Fruit fly (Drosophila melanogaster) whole organism, embryonic: ENCODE results near the gene CG3815.

Source experiments
- ATbp ChIP-seq: fragments of 200-800 bp; sonication (Bioruptor generic); optimal IDR thresholded peaks from 2 replicates; lab custom pipeline; 2017; ENCODE audit warnings: missing biosample characterization, mild to moderate bottlenecking, missing genetic modification characterization, missing genetic modification reagents
- CG1024 ChIP-seq: fragments of 200-800 bp; sonication (Bioruptor generic); IDR thresholded peaks from 2 replicates; pipeline ENCODE4 v1.3.6; 2022; ENCODE audit warnings: missing biosample characterization, missing genetic modification characterization
- CG10543 ChIP-seq: fragments of 200-800 bp; sonication (Bioruptor generic); optimal IDR thresholded peaks from 3 replicates; lab custom pipeline; 2017; ENCODE audit warnings: missing biosample characterization, mild to moderate bottlenecking, missing genetic modification characterization, moderate library complexity
- CG10979 ChIP-seq: fragments of 200-800 bp; sonication (Bioruptor generic); optimal IDR thresholded peaks from 2 replicates; lab custom pipeline; 2018; ENCODE audit warnings: missing biosample characterization, mild to moderate bottlenecking, missing genetic modification characterization, moderate library complexity
- CG11696 ChIP-seq: fragments of 200-800 bp; sonication (Bioruptor generic); IDR thresholded peaks from 2 replicates; pipeline ENCODE4 v1.3.6; 2022; ENCODE audit warnings: missing biosample characterization, missing genetic modification characterization
- CG12071 ChIP-seq: fragments of 200-800 bp; sonication (Bioruptor generic); optimal IDR thresholded peaks from 3 replicates; lab custom pipeline; 2018; ENCODE audit warnings: missing biosample characterization, mild to moderate bottlenecking, missing genetic modification characterization
- CG13296 ChIP-seq: fragments of 200-800 bp; sonication (Bioruptor generic); optimal IDR thresholded peaks from 3 replicates; lab custom pipeline; 2018; ENCODE audit warnings: missing biosample characterization, mild to moderate bottlenecking, missing genetic modification characterization
- CG14965 ChIP-seq: fragments of 200-800 bp; sonication (Bioruptor generic); optimal IDR thresholded peaks from 2 replicates; lab custom pipeline; 2016; ENCODE audit warnings: missing biosample characterization, missing genetic modification characterization, borderline replicate concordance
- CG18476 ChIP-seq: fragments of 200-800 bp; sonication (Bioruptor generic); optimal IDR thresholded peaks from 2 replicates; lab custom pipeline; 2016; ENCODE audit warnings: missing biosample characterization, mild to moderate bottlenecking, missing genetic modification characterization
- CG2678 ChIP-seq: fragments of 200-800 bp; sonication (Bioruptor generic); optimal IDR thresholded peaks from 3 replicates; lab custom pipeline; 2019; ENCODE audit warnings: missing biosample characterization, mild to moderate bottlenecking, missing genetic modification characterization, moderate library complexity
- CG2875 ChIP-seq: fragments of 200-800 bp; sonication (Bioruptor generic); optimal IDR thresholded peaks from 2 replicates; lab custom pipeline; 2017; ENCODE audit warnings: missing biosample characterization, mild to moderate bottlenecking, missing genetic modification characterization, missing genetic modification reagents
- CG32767 ChIP-seq: fragments of 200-800 bp; sonication (Bioruptor generic); IDR thresholded peaks from 2 replicates; pipeline ENCODE4 v1.3.6; 2022; ENCODE audit warnings: missing biosample characterization, missing genetic modification characterization
- CG3281 ChIP-seq: fragments of 200-800 bp; sonication (Bioruptor generic); optimal IDR thresholded peaks from 3 replicates; lab custom pipeline; 2017; ENCODE audit warnings: missing biosample characterization, mild to moderate bottlenecking, missing genetic modification characterization
- CG3407 ChIP-seq: fragments of 200-800 bp; sonication (Bioruptor generic); optimal IDR thresholded peaks from 2 replicates; lab custom pipeline; 2018; ENCODE audit warnings: missing biosample characterization, mild to moderate bottlenecking, missing genetic modification characterization
- CG6813 ChIP-seq: fragments of 200-800 bp; sonication (Bioruptor generic); optimal IDR thresholded peaks from 2 replicates; lab custom pipeline; 2017; ENCODE audit warnings: missing biosample characterization, missing genetic modification characterization, mild to moderate bottlenecking, moderate library complexity, missing genetic modification reagents
- CG7556 ChIP-seq: fragments of 200-800 bp; sonication (Bioruptor generic); optimal IDR thresholded peaks from 2 replicates; lab custom pipeline; 2017; ENCODE audit warnings: missing biosample characterization, mild to moderate bottlenecking, missing genetic modification characterization
- CG7987 ChIP-seq: fragments of 200-800 bp; sonication (Bioruptor generic); optimal IDR thresholded peaks from 2 replicates; lab custom pipeline; 2018; ENCODE audit warnings: missing biosample characterization, mild to moderate bottlenecking, missing genetic modification characterization, moderate library complexity
- CG8944 ChIP-seq: fragments of 200-800 bp; sonication (Bioruptor generic); optimal IDR thresholded peaks from 3 replicates; lab custom pipeline; 2016; ENCODE audit warnings: missing biosample characterization, missing genetic modification characterization
- CTCF ChIP-seq: fragments of 200-800 bp; sonication (Bioruptor generic); optimal IDR thresholded peaks from 2 replicates; lab custom pipeline; 2017; ENCODE audit warnings: missing biosample characterization, mild to moderate bottlenecking, missing genetic modification characterization, moderate library complexity
- CrebB ChIP-seq: fragments of 200-800 bp; sonication (Bioruptor generic); optimal IDR thresholded peaks from 3 replicates; lab custom pipeline; 2018; ENCODE audit warnings: missing biosample characterization, mild to moderate bottlenecking, missing genetic modification characterization
- Dek ChIP-seq: fragments of 200-800 bp; sonication (Bioruptor generic); optimal IDR thresholded peaks from 3 replicates; lab custom pipeline; 2019; ENCODE audit warnings: missing biosample characterization, mild to moderate bottlenecking, missing genetic modification characterization, moderate library complexity
- Fer1 ChIP-seq: fragments of 200-800 bp; sonication (Bioruptor generic); optimal IDR thresholded peaks from 2 replicates; lab custom pipeline; 2017; ENCODE audit warnings: missing biosample characterization, mild to moderate bottlenecking, missing genetic modification characterization
- HHEX ChIP-seq: fragments of 200-800 bp; sonication (Bioruptor generic); optimal IDR thresholded peaks from 3 replicates; lab custom pipeline; 2017; ENCODE audit warnings: missing biosample characterization, mild to moderate bottlenecking, missing genetic modification characterization, missing genetic modification reagents
- Hmr ChIP-seq: fragments of 200-800 bp; sonication (Bioruptor generic); optimal IDR thresholded peaks from 3 replicates; lab custom pipeline; 2017; ENCODE audit warnings: mild to moderate bottlenecking, missing biosample characterization, missing genetic modification reagents, missing genetic modification characterization
- MESR4 ChIP-seq: fragments of 200-800 bp; sonication (Bioruptor generic); optimal IDR thresholded peaks from 2 replicates; lab custom pipeline; 2018; ENCODE audit warnings: missing biosample characterization, mild to moderate bottlenecking, missing genetic modification characterization, moderate library complexity
- Med ChIP-seq: fragments of 200-800 bp; sonication (Bioruptor generic); peaks from one replicate; lab custom pipeline; 2016; ENCODE audit warnings: missing biosample characterization, missing genetic modification characterization, mild to moderate bottlenecking, inconsistent platforms, moderate library complexity
- Sox102F ChIP-seq: fragments of 200-800 bp; sonication (Bioruptor generic); optimal IDR thresholded peaks from 2 replicates; lab custom pipeline; 2018; ENCODE audit warnings: missing biosample characterization, mild to moderate bottlenecking, missing genetic modification characterization, moderate library complexity
- Sry-δ ChIP-seq: fragments of 200-800 bp; sonication (Bioruptor generic); optimal IDR thresholded peaks from 2 replicates; lab custom pipeline; 2016; ENCODE audit warnings: missing biosample characterization, missing genetic modification characterization
- Taf1 ChIP-seq: fragments of 200-800 bp; sonication (Bioruptor generic); IDR thresholded peaks from 2 replicates; pipeline ENCODE4 v1.3.6; 2022; ENCODE audit warnings: missing biosample characterization, missing genetic modification characterization
- abd-A ChIP-seq: fragments of 200-800 bp; sonication (Bioruptor generic); optimal IDR thresholded peaks from 3 replicates; lab custom pipeline; 2019; ENCODE audit warnings: missing biosample characterization, mild to moderate bottlenecking, missing genetic modification characterization, moderate library complexity
- bsh ChIP-seq, 2 experiments: fragments of 200-800 bp; sonication (Bioruptor generic); optimal IDR thresholded peaks; 2 replicates each; lab custom pipeline; 2017 to 2018; ENCODE audit warnings: mild to moderate bottlenecking in 2 of 2, missing biosample characterization in 2 of 2, missing genetic modification characterization in 2 of 2, moderate library complexity in 1 of 2
- cg ChIP-seq: fragments of 200-800 bp; sonication (Bioruptor generic); optimal IDR thresholded peaks from 3 replicates; lab custom pipeline; 2019; ENCODE audit warnings: missing biosample characterization, mild to moderate bottlenecking, missing genetic modification characterization, moderate library complexity
- chinmo ChIP-seq: fragments of 200-800 bp; sonication (Bioruptor generic); IDR thresholded peaks from 4 replicates; pipeline ENCODE4 v1.3.6; 2022; ENCODE audit warnings: missing biosample characterization, missing genetic modification characterization; ENCODE audit not compliant: partially characterized antibody
- ci ChIP-seq: fragments of 200-800 bp; sonication (Bioruptor generic); IDR thresholded peaks from 3 replicates; pipeline ENCODE4 v1.3.6; 2022; ENCODE audit warnings: missing biosample characterization, missing genetic modification characterization
- fd3F ChIP-seq: fragments of 200-800 bp; sonication (Bioruptor generic); optimal IDR thresholded peaks from 2 replicates; lab custom pipeline; 2018; ENCODE audit warnings: missing biosample characterization, mild to moderate bottlenecking, missing genetic modification characterization, moderate library complexity
- inv ChIP-seq: fragments of 200-800 bp; sonication (Bioruptor generic); IDR thresholded peaks from 2 replicates; pipeline ENCODE4 v1.3.6; 2022; ENCODE audit warnings: missing biosample characterization, missing genetic modification characterization; ENCODE audit not compliant: partially characterized antibody
- lab ChIP-seq: fragments of 200-800 bp; sonication (Bioruptor generic); optimal IDR thresholded peaks from 3 replicates; lab custom pipeline; 2017; ENCODE audit warnings: missing biosample characterization, missing genetic modification characterization, mild to moderate bottlenecking, moderate library complexity, missing genetic modification reagents
- onecut ChIP-seq: fragments of 200-800 bp; sonication (Bioruptor generic); IDR thresholded peaks from 2 replicates; pipeline ENCODE4 v1.3.6; 2022; ENCODE audit warnings: missing biosample characterization, missing genetic modification characterization
- phol ChIP-seq: fragments of 200-800 bp; sonication (Bioruptor generic); optimal IDR thresholded peaks from 3 replicates; lab custom pipeline; 2018; ENCODE audit warnings: missing biosample characterization, mild to moderate bottlenecking, missing genetic modification characterization, moderate library complexity
- salm ChIP-seq: fragments of 200-800 bp; sonication (Bioruptor generic); optimal IDR thresholded peaks from 2 replicates; lab custom pipeline; 2018; ENCODE audit warnings: missing biosample characterization, mild to moderate bottlenecking, missing genetic modification characterization
- sens ChIP-seq: fragments of 200-800 bp; sonication (Bioruptor generic); peaks from one replicate; lab custom pipeline; 2016; ENCODE audit warnings: missing biosample characterization, missing genetic modification characterization
- yki ChIP-seq: fragments of >200 bp; optimal IDR thresholded peaks from 3 replicates; lab custom pipeline; 2018
- zen ChIP-seq: fragments of 200-800 bp; sonication (Bioruptor generic); optimal IDR thresholded peaks from 3 replicates; lab custom pipeline; 2018; ENCODE audit warnings: missing biosample characterization, mild to moderate bottlenecking, missing genetic modification characterization, moderate library complexity

The CG3815 gene

DNA sequence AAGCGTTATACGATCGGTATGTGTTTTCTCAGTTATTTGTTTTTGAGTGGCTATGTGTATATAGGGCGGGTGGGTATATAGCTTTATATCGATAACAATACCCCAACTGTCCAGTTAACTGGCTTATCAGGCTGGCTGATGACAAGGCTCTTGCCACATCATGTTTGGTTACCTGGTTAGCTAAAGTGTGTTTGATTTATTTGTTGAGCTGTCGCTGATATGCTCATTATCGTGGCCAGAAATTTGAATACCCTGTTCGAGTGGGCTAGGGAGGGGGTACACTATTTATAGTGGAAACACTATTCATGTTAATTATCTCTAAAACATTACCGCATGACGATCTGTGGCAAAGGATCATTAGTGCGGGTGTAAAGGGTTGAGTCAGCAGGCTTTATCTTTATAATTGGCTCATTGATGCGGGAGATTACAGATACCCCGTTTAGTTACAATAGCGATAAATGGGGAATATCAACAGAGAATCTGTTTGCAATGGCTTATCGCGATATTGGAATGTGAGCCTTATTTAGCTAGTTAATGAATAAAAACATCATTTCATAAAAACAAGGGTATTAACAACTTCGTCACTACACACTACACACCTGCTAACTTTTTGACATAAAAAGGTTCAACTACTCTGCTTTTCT lies 42.2 kb upstream of the CG3815 start (continued):
- TF ChIP-seq ci (GFP tag; lab: Robert Waterston, UW) = 0 out of 3 replicates have a peak, but pooled peaks have one; percentile 12

DNA sequence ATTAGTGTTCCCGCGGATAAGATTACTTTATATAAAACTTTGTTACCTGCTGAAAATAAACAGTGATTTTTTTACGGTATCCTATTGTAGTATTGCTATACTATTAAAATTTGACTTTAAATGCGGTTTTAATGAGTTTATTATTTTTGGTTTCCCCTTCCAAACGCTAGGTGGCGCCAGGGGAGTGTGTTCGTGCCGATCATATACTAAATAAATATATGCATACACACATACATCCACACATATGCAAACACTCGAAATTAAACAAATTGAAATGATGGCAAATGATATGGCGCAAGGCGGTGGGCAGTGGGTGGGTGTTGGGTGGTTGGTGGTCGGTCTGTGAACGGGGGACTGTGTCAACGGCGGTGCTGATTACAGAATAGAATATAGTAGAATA lies 41.5 kb upstream of the CG3815 start:
- TF ChIP-seq chinmo = 0 out of 4 replicates have a peak, but pooled peaks have one; percentile 38
- TF ChIP-seq MESR4 = no peak
- TF ChIP-seq CG1024 (GFP tag; lab: Robert Waterston, UW) = 0 out of 2 replicates have a peak, but pooled peaks have one; percentile 11
- TF ChIP-seq ATbp (GFP tag; lab: Kevin White, UChicago) = peak; percentile 54
- TF ChIP-seq CG6813 = peak; percentile 8
- 0 out of 3 replicates have a peak, but pooled peaks have one; percentile 27 for TF ChIP-seq ci (GFP tag; lab: Robert Waterston, UW)
- TF ChIP-seq abd-A (tag; lab: Kevin White, UChicago) = no peak
- TF ChIP-seq Hmr (GFP tag; lab: Kevin White, UChicago) = peak; percentile 20
- TF ChIP-seq CG3407 = peak; percentile 6
- TF ChIP-seq inv = no peak
- TF ChIP-seq Taf1 (GFP tag; lab: Robert Waterston, UW) = no peak
- TF ChIP-seq zen = peak; percentile 57
- peak; percentile 83 for TF ChIP-seq sens (GFP tag; lab: Kevin White, UChicago)
- peak; percentile 5 for TF ChIP-seq CG3281
- no peak for TF ChIP-seq phol (tag; lab: Kevin White, UChicago)
- TF ChIP-seq Med (GFP tag; lab: Kevin White, UChicago) = peak; percentile 81
- TF ChIP-seq CG10979 (tag; lab: Kevin White, UChicago) = peak; percentile 79
- no peak for TF ChIP-seq CG8944 (GFP tag; lab: Kevin White, UChicago)
- no peak for TF ChIP-seq CG32767 (GFP tag; lab: Robert Waterston, UW)
- TF ChIP-seq lab (GFP tag; lab: Kevin White, UChicago) = peak; percentile 7
- TF ChIP-seq salm = peak; percentile 27
- peak; percentile 6 for TF ChIP-seq CG2875 (GFP tag; lab: Kevin White, UChicago)
- TF ChIP-seq CG11696 (GFP tag; lab: Robert Waterston, UW) = 0 out of 2 replicates have a peak, but pooled peaks have one; percentile 49
- TF ChIP-seq Sox102F (GFP tag; lab: Kevin White, UChicago) = peak; percentile 12
- peak; percentile 90 for TF ChIP-seq CTCF (GFP tag; lab: Kevin White, UChicago)
- no peak for TF ChIP-seq yki (lab: Kevin White, UChicago)
- peak; percentile 44 for TF ChIP-seq HHEX (GFP tag; lab: Kevin White, UChicago)
- no peak for TF ChIP-seq Sry-δ (GFP tag; lab: Kevin White, UChicago)
- TF ChIP-seq fd3F = peak; percentile 16
- peak; percentile 40 for TF ChIP-seq cg
- TF ChIP-seq CG12071 (GFP tag; lab: Kevin White, UChicago) = peak; percentile 16
- peak; percentile 91 for TF ChIP-seq CG14965 (GFP tag; lab: Kevin White, UChicago)
- TF ChIP-seq CG18476 (GFP tag; lab: Kevin White, UChicago) = no peak
- peak; percentile 8 for TF ChIP-seq CrebB (tag; lab: Kevin White, UChicago)
- peak in 1 of 2 experiments; percentile 19 for TF ChIP-seq bsh (GFP tag; optimal IDR thresholded peaks at IDR 0.05; lab: Kevin White, UChicago)
- TF ChIP-seq CG10543 (GFP tag; lab: Kevin White, UChicago) = peak; percentile 16
- TF ChIP-seq CG7556 (GFP tag; lab: Kevin White, UChicago) = no peak
- peak; percentile 0 for TF ChIP-seq Fer1 (GFP tag; lab: Kevin White, UChicago)
- peak; percentile 29 for TF ChIP-seq onecut (GFP tag; lab: Robert Waterston, UW)
- peak; percentile 20 for TF ChIP-seq CG2678 (tag; lab: Kevin White, UChicago)
- TF ChIP-seq Dek (tag; lab: Kevin White, UChicago) = no peak
- peak; percentile 11 for TF ChIP-seq CG7987 (GFP tag; lab: Kevin White, UChicago)
- peak; percentile 13 for TF ChIP-seq CG13296
